Worm (Caenorhabditis elegans): Measurements from ENCODE around the gene mrt-2.
"Not testable (repeated sequence)": the region's sequence is repeated elsewhere in the genome, so short reads cannot be mapped to it uniquely, and the experiment has no call there.

The mrt-2 gene

DNA sequence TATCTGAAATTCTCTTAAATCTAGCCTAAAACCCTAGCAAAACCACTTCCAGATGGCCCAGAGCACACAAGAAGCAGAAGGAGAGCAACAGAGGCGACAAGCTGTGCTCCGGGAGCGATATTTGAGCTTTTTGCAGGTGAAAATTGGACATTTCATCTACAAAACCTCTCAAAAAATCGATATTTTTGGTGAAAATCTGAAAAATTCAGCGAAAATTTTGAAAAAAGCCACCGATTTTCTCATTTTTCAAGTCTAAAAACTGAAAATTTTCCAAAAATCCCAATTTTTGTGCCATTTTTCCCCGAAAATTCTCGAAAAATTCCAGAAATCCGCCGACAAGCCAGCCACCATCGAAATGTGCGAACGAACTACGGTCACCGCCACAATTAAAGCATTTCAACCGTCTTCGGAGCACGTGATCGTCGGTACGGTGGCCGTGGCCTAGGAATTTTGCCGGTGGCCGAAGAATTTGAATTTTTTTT, 33.7 kb downstream of the mrt-2 start, which contains the start of gene C24H11.5:
TSS of gene C24H11.5 (plus strand) at position 51 of the 482 bp plus-strand sequence.
- TF ChIP-seq lin-39 (tag; optimal IDR thresholded peaks at IDR 0.05) (no peak), ceh-82 (tag; optimal IDR thresholded peaks at IDR 0.05) (no peak), efl-1 (optimal IDR thresholded peaks at IDR 0.05) (no peak), efl-1 (GFP tag; optimal IDR thresholded peaks at IDR 0.05 in 1 of 2) (peak in 1 of 2 experiments; percentile 73)

DNA sequence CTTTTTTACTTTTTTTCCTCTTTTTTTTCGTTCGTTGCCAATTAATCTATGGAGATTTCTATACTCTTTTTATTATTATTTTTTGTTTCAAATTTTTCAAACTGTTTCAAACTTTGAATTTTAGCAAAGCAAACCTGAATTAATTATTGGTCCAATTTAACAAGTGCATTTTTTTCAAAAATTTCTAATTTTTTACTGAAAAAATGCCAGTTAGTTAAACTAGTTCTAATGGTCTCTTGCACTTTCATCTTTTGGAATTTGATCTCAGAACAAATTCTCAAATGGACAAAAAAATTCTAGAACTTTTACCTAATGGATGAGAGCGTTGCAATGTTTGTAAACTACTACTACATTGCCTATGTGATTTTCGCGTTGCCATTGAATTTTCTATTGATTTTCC, 35.2 kb downstream of the mrt-2 start, which contains the start of gene srd-74:
TSS of gene srd-74 (plus strand) at position 301 of the 400 bp plus-strand sequence.
- TF ChIP-seq fkh-4 (tag; optimal IDR thresholded peaks at IDR 0.05; ENCODE audit: borderline replicate concordance) (no peak), ceh-88 (GFP tag; IDR thresholded peaks at IDR 0.05) (no peak), nhr-237 (tag; optimal IDR thresholded peaks at IDR 0.05) (no peak), mdl-1 (tag; optimal IDR thresholded peaks at IDR 0.05) (no peak), nhr-47 (tag; optimal IDR thresholded peaks at IDR 0.05) (no peak), skn-1 (tag; optimal IDR thresholded peaks at IDR 0.05) (no peak), nhr-71 (tag; optimal IDR thresholded peaks at IDR 0.05) (no peak), egl-27 (tag; optimal IDR thresholded peaks at IDR 0.05) (no peak), nhr-12 (tag; optimal IDR thresholded peaks at IDR 0.05) (no peak)

DNA sequence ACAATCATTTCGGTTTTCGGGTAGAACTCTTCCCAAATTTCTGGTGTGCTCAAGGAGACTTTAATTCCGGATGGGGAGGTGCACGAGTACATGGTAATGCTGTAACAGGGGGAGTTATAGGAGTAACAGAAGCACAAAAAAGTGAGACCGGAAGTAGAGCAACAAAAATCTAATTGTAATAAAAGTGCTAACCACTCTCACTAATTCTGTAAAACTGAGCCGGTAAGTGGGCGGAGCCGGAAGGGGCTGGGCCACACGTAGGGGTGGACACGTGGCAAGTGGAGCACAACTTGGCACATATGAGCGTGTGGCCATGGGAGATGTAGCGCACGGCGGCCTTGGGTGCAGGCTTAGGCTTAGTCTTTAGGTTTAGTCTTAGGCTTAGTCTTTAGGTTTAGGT, 39.4 kb downstream of the mrt-2 start, which contains the start of gene tbx-38:
TSS of gene tbx-38 (minus strand) at position 101 of the 400 bp plus-strand sequence.
- no peak for TF ChIP-seq fkh-10 (GFP tag; optimal IDR thresholded peaks at IDR 0.05)
- TF ChIP-seq nhr-84 (tag; optimal IDR thresholded peaks at IDR 0.05), result no peak
- TF ChIP-seq snpc-4 (tag; optimal IDR thresholded peaks at IDR 0.05), result no peak
- TF ChIP-seq nhr-237 (tag; optimal IDR thresholded peaks at IDR 0.05), result no peak
- no peak for TF ChIP-seq ceh-88 (GFP tag; IDR thresholded peaks at IDR 0.05)
- no peak for TF ChIP-seq nhr-85 (tag)
- no peak for TF ChIP-seq zag-1 (tag; optimal IDR thresholded peaks at IDR 0.05)
- no peak for TF ChIP-seq ces-1 (GFP tag; optimal IDR thresholded peaks at IDR 0.05)
- no peak for TF ChIP-seq isw-1 (GFP tag; IDR thresholded peaks at IDR 0.05)
- TF ChIP-seq nhr-90 (tag; optimal IDR thresholded peaks at IDR 0.05; ENCODE audit: poor library complexity), result no peak
- TF ChIP-seq lsy-2 (tag; optimal IDR thresholded peaks at IDR 0.05), result no peak
- no peak for TF ChIP-seq efl-3 (GFP tag; optimal IDR thresholded peaks at IDR 0.05)
- no peak for TF ChIP-seq nhr-12 (tag; optimal IDR thresholded peaks at IDR 0.05)

DNA sequence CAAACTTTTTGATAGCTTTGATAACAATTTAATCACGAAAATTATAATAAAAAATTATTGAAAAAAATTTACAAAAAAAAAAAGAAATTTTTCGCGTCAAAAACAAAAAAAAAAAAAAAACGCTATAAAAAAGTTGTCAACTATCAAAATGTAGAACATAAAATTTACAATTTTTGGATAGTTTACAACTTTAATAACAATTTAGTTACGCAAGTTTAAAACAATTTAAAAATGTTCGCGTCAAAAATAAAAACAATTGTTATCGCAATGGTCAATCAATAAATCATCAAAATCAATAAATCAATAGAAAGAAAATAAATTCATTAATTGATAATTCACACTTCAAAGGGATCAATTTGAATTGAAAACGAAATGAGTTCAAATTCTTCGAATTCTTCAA, 40.8 kb downstream of the mrt-2 start, which contains the start of gene C24H11.1:
TSS of gene C24H11.1 (plus strand) at position 301 of the 400 bp plus-strand sequence.
- not testable (repeated sequence) for TF ChIP-seq fos-1 (tag; optimal IDR thresholded peaks at IDR 0.05); pag-3 (tag; optimal IDR thresholded peaks at IDR 0.05; ENCODE audit: borderline replicate concordance, insufficient read depth); sup-37 (GFP tag; optimal IDR thresholded peaks at IDR 0.05)

DNA sequence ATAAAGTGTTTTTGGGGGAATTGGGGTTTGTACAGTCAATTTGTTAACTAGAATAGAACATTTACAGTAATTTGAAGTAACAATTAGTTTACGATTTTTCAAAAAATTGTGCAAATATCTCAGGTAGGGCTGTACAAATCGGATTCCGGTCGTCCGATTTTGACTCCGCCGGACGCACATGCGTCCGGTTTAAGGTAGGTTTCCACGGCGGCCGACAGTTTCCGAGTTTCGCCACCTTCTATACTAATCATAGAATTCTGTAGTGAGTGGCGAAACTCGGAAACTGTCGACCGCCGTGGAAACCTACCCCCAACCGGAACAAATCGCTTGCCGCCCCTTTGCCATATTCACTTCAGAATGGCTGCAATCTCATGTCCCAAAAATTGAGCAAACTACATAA, 42.9 kb downstream of the mrt-2 start:
- TF ChIP-seq unc-30 (tag; optimal IDR thresholded peaks at IDR 0.05) (no peak), tbx-2 (tag; optimal IDR thresholded peaks at IDR 0.05) (no peak), nhr-84 (tag; optimal IDR thresholded peaks at IDR 0.05) (no peak), nhr-237 (tag; optimal IDR thresholded peaks at IDR 0.05) (no peak), lin-14 (GFP tag; optimal IDR thresholded peaks at IDR 0.05) (no peak), pag-3 (tag; optimal IDR thresholded peaks at IDR 0.05; ENCODE audit: borderline replicate concordance, insufficient read depth) (no peak), alr-1 (tag; optimal IDR thresholded peaks at IDR 0.05; ENCODE audit: borderline replicate concordance) (no peak), ceh-63 (GFP tag; optimal IDR thresholded peaks at IDR 0.05) (no peak), aly-2 (tag; optimal IDR thresholded peaks at IDR 0.05) (no peak), dpl-1 (GFP tag; optimal IDR thresholded peaks at IDR 0.05) (no peak)

All from whole organism, L1 larva.